Fruit fly (Drosophila melanogaster) whole organism, embryonic: Measurements from ENCODE around the gene Plc21C.

Experiments used
- BEAF-32 ChIP-seq: fragments of 200-800 bp; sonication (Bioruptor generic); optimal IDR thresholded peaks from 3 replicates; lab custom pipeline; 2017; ENCODE audit warnings: missing biosample characterization, missing genetic modification characterization, mild to moderate bottlenecking, moderate library complexity, missing genetic modification reagents
- Blimp-1 ChIP-seq: fragments of 200-800 bp; sonication (Bioruptor generic); optimal IDR thresholded peaks from 3 replicates; lab custom pipeline; 2018; ENCODE audit warnings: missing biosample characterization, missing genetic modification characterization, mild to moderate bottlenecking, moderate library complexity, missing genetic modification reagents
- CG12236 ChIP-seq: fragments of 200-800 bp; sonication (Bioruptor generic); optimal IDR thresholded peaks from 2 replicates; lab custom pipeline; 2016; ENCODE audit warnings: missing biosample characterization, missing genetic modification characterization
- CG1233 ChIP-seq: fragments of 200-800 bp; sonication (Bioruptor generic); optimal IDR thresholded peaks from 4 replicates; lab custom pipeline; 2018; ENCODE audit warnings: missing biosample characterization, mild to moderate bottlenecking, missing genetic modification characterization
- CG15696 ChIP-seq: fragments of 200-800 bp; sonication (Bioruptor generic); optimal IDR thresholded peaks from 2 replicates; lab custom pipeline; 2019; ENCODE audit warnings: missing biosample characterization, mild to moderate bottlenecking, missing genetic modification characterization, moderate library complexity
- CG17186 ChIP-seq: fragments of 200-800 bp; sonication (Bioruptor generic); optimal IDR thresholded peaks from 3 replicates; lab custom pipeline; 2017; ENCODE audit warnings: missing biosample characterization, missing genetic modification reagents, missing genetic modification characterization
- CG1832 ChIP-seq: fragments of 200-800 bp; sonication (Bioruptor generic); optimal IDR thresholded peaks from 2 replicates; lab custom pipeline; 2017; ENCODE audit warnings: missing biosample characterization, mild to moderate bottlenecking, missing genetic modification characterization, inconsistent platforms
- CG18764 ChIP-seq: fragments of 200-800 bp; sonication (Bioruptor generic); optimal IDR thresholded peaks from 3 replicates; lab custom pipeline; 2016; ENCODE audit warnings: missing biosample characterization, missing genetic modification characterization
- CG33213 ChIP-seq: fragments of 200-800 bp; sonication (Bioruptor generic); optimal IDR thresholded peaks from 3 replicates; lab custom pipeline; 2016; ENCODE audit warnings: missing biosample characterization, missing genetic modification characterization
- CG43689 ChIP-seq: fragments of 200-800 bp; sonication (Bioruptor generic); IDR thresholded peaks from 2 replicates; pipeline ENCODE4 v1.3.6; 2022; ENCODE audit warnings: missing biosample characterization, missing genetic modification characterization
- CG4820 ChIP-seq: fragments of 200-800 bp; sonication (Bioruptor generic); optimal IDR thresholded peaks from 3 replicates; lab custom pipeline; 2016; ENCODE audit warnings: missing biosample characterization, missing genetic modification characterization
- CG7839 ChIP-seq: fragments of 200-800 bp; sonication (Bioruptor generic); optimal IDR thresholded peaks from 3 replicates; lab custom pipeline; 2018; ENCODE audit warnings: missing biosample characterization, mild to moderate bottlenecking, missing genetic modification characterization, moderate library complexity
- CG8089 ChIP-seq: fragments of 200-800 bp; sonication (Bioruptor generic); optimal IDR thresholded peaks from 3 replicates; lab custom pipeline; 2016; ENCODE audit warnings: missing biosample characterization, missing genetic modification characterization
- CG8281 ChIP-seq: fragments of 200-800 bp; sonication (Bioruptor generic); optimal IDR thresholded peaks from 2 replicates; lab custom pipeline; 2018; ENCODE audit warnings: missing biosample characterization, mild to moderate bottlenecking, missing genetic modification characterization, moderate library complexity
- CG8359 ChIP-seq: fragments of 200-800 bp; sonication (Bioruptor generic); optimal IDR thresholded peaks from 2 replicates; lab custom pipeline; 2017; ENCODE audit warnings: missing biosample characterization, mild to moderate bottlenecking, missing genetic modification characterization, borderline replicate concordance
- CkIIα-i1 ChIP-seq: fragments of 200-800 bp; sonication (Bioruptor generic); IDR thresholded peaks from 2 replicates; pipeline ENCODE4 v1.3.6; 2022; ENCODE audit warnings: missing biosample characterization, missing genetic modification characterization
- D ChIP-seq, 2 experiments: fragments of 200-800 bp in 1 of 2; fragments of >200 bp in 1 of 2; sonication (Bioruptor generic) in 1 of 2; optimal IDR thresholded peaks; 2 replicates in 1 of 2; 3 replicates in 1 of 2; lab custom pipeline; 2017; ENCODE audit warnings: mild to moderate bottlenecking in 1 of 2, missing biosample characterization in 1 of 2, missing genetic modification characterization in 1 of 2, missing genetic modification reagents in 1 of 2
- Drgx ChIP-seq: fragments of 200-800 bp; sonication (Bioruptor generic); IDR thresholded peaks from 2 replicates; pipeline ENCODE4 v1.3.6; 2022; ENCODE audit warnings: missing biosample characterization, missing genetic modification characterization
- Ets65A ChIP-seq: fragments of 200-800 bp; sonication (Bioruptor generic); peaks from one replicate; lab custom pipeline; 2016; ENCODE audit warnings: missing biosample characterization, missing genetic modification characterization
- Fer1 ChIP-seq: fragments of 200-800 bp; sonication (Bioruptor generic); optimal IDR thresholded peaks from 2 replicates; lab custom pipeline; 2017; ENCODE audit warnings: missing biosample characterization, mild to moderate bottlenecking, missing genetic modification characterization
- Gsc ChIP-seq: fragments of 200-800 bp; sonication (Bioruptor generic); IDR thresholded peaks from 2 replicates; pipeline ENCODE4 v1.3.6; 2022; ENCODE audit warnings: missing biosample characterization, missing genetic modification characterization
- H15 ChIP-seq: fragments of 200-800 bp; sonication (Bioruptor generic); IDR thresholded peaks from 3 replicates; pipeline ENCODE4 v1.3.6; 2022; ENCODE audit warnings: missing biosample characterization, missing genetic modification characterization
- Hr39 ChIP-seq: fragments of >200 bp; optimal IDR thresholded peaks from 2 replicates; lab custom pipeline; 2017
- Lpt ChIP-seq: fragments of >200 bp; optimal IDR thresholded peaks from 2 replicates; lab custom pipeline; 2018; ENCODE audit warnings: missing biosample characterization, missing genetic modification characterization
- Max ChIP-seq: fragments of 200-800 bp; sonication (Bioruptor generic); optimal IDR thresholded peaks from 2 replicates; lab custom pipeline; 2016; ENCODE audit warnings: missing biosample characterization, mild to moderate bottlenecking, missing genetic modification characterization
- NC2β ChIP-seq: fragments of 200-800 bp; sonication (Bioruptor generic); optimal IDR thresholded peaks from 2 replicates; lab custom pipeline; 2016; ENCODE audit warnings: missing biosample characterization, missing genetic modification characterization
- NFAT ChIP-seq: fragments of 200-800 bp; sonication (Bioruptor generic); IDR thresholded peaks from 2 replicates; pipeline ENCODE4 v1.3.6; 2022; ENCODE audit warnings: missing biosample characterization, missing genetic modification characterization
- Poxn ChIP-seq: fragments of 200-800 bp; sonication (Bioruptor generic); IDR thresholded peaks from 2 replicates; pipeline ENCODE4 v1.3.6; 2022; ENCODE audit warnings: missing biosample characterization, missing genetic modification characterization
- Usf ChIP-seq: fragments of 200-800 bp; sonication (Bioruptor generic); optimal IDR thresholded peaks from 2 replicates; lab custom pipeline; 2017; ENCODE audit warnings: missing genotype, missing biosample characterization, missing genetic modification characterization
- abd-A ChIP-seq: fragments of 200-800 bp; sonication (Bioruptor generic); optimal IDR thresholded peaks from 3 replicates; lab custom pipeline; 2019; ENCODE audit warnings: missing biosample characterization, mild to moderate bottlenecking, missing genetic modification characterization, moderate library complexity
- az2 ChIP-seq: fragments of 200-800 bp; sonication (Bioruptor generic); optimal IDR thresholded peaks from 3 replicates; lab custom pipeline; 2016; ENCODE audit warnings: missing biosample characterization, missing genetic modification characterization
- da ChIP-seq: fragments of 200-800 bp; sonication (Bioruptor generic); optimal IDR thresholded peaks from 2 replicates; lab custom pipeline; 2016; ENCODE audit warnings: missing biosample characterization, missing genetic modification characterization
- eve ChIP-seq, 2 experiments: fragments of >200 bp; optimal IDR thresholded peaks; 2 replicates each; lab custom pipeline; 2017; ENCODE audit warnings: missing biosample characterization in 2 of 2, missing genetic modification characterization in 2 of 2
- gcm2 ChIP-seq: fragments of 200-800 bp; sonication (Bioruptor generic); optimal IDR thresholded peaks from 2 replicates; lab custom pipeline; 2016; ENCODE audit warnings: missing biosample characterization, missing genetic modification characterization
- gt ChIP-seq: fragments of 200-800 bp; sonication (Bioruptor generic); IDR thresholded peaks from 2 replicates; pipeline ENCODE4 v1.3.6; 2022; ENCODE audit warnings: missing biosample characterization, missing genetic modification characterization
- hbn ChIP-seq: fragments of 200-800 bp; sonication (Bioruptor generic); IDR thresholded peaks from 2 replicates; pipeline ENCODE4 v1.3.6; 2022; ENCODE audit warnings: missing biosample characterization, missing genetic modification characterization; ENCODE audit not compliant: partially characterized antibody
- hth ChIP-seq: fragments of >200 bp; optimal IDR thresholded peaks from 2 replicates; lab custom pipeline; 2017; ENCODE audit warnings: inconsistent platforms
- ken ChIP-seq: fragments of 200-800 bp; sonication (Bioruptor generic); IDR thresholded peaks from 3 replicates; pipeline ENCODE4 v1.3.6; 2022; ENCODE audit warnings: missing biosample characterization, missing genetic modification characterization
- kni ChIP-seq: fragments of 200-800 bp; sonication (Bioruptor generic); optimal IDR thresholded peaks from 3 replicates; lab custom pipeline; 2017; ENCODE audit warnings: mild to moderate bottlenecking, missing biosample characterization, missing genetic modification reagents, missing genetic modification characterization
- maf-S ChIP-seq: fragments of 200-800 bp; sonication (Bioruptor generic); optimal IDR thresholded peaks from 2 replicates; lab custom pipeline; 2016; ENCODE audit warnings: missing biosample characterization, missing genetic modification characterization
- mam ChIP-seq: fragments of 200-800 bp; sonication (Bioruptor generic); optimal IDR thresholded peaks from 3 replicates; lab custom pipeline; 2016; ENCODE audit warnings: missing biosample characterization, missing genetic modification characterization
- nom ChIP-seq: fragments of 200-800 bp; sonication (Bioruptor generic); optimal IDR thresholded peaks from 2 replicates; lab custom pipeline; 2017; ENCODE audit warnings: missing biosample characterization, missing genetic modification characterization, mild to moderate bottlenecking, moderate library complexity, missing genetic modification reagents
- p53 ChIP-seq: fragments of 200-800 bp; sonication (Bioruptor generic); optimal IDR thresholded peaks from 2 replicates; lab custom pipeline; 2016; ENCODE audit warnings: missing biosample characterization, missing genetic modification characterization
- pros ChIP-seq: fragments of 200-800 bp; sonication (Bioruptor generic); optimal IDR thresholded peaks from 3 replicates; lab custom pipeline; 2019; ENCODE audit warnings: missing biosample characterization, mild to moderate bottlenecking, missing genetic modification characterization, moderate library complexity
- psq ChIP-seq: fragments of 200-800 bp; sonication (Bioruptor generic); optimal IDR thresholded peaks from 2 replicates; lab custom pipeline; 2017; ENCODE audit warnings: missing biosample characterization, missing genetic modification characterization
- sqz ChIP-seq: fragments of 200-800 bp; sonication (Bioruptor generic); optimal IDR thresholded peaks from 3 replicates; lab custom pipeline; 2018; ENCODE audit warnings: missing biosample characterization, mild to moderate bottlenecking, missing genetic modification characterization
- sr ChIP-seq: fragments of 200-800 bp; sonication (Bioruptor generic); IDR thresholded peaks from 3 replicates; pipeline ENCODE4 v1.3.6; 2022; ENCODE audit warnings: missing biosample characterization, missing genetic modification characterization
- unc-4 ChIP-seq: fragments of 200-800 bp; sonication (Bioruptor generic); IDR thresholded peaks from 2 replicates; pipeline ENCODE4 v1.3.6; 2022; ENCODE audit warnings: missing biosample characterization, missing genetic modification characterization; ENCODE audit not compliant: partially characterized antibody
- zfh2 ChIP-seq: fragments of 200-800 bp; sonication (Bioruptor generic); optimal IDR thresholded peaks from 2 replicates; lab custom pipeline; 2016; ENCODE audit warnings: missing biosample characterization, missing genetic modification characterization

Plc21C gene

DNA sequence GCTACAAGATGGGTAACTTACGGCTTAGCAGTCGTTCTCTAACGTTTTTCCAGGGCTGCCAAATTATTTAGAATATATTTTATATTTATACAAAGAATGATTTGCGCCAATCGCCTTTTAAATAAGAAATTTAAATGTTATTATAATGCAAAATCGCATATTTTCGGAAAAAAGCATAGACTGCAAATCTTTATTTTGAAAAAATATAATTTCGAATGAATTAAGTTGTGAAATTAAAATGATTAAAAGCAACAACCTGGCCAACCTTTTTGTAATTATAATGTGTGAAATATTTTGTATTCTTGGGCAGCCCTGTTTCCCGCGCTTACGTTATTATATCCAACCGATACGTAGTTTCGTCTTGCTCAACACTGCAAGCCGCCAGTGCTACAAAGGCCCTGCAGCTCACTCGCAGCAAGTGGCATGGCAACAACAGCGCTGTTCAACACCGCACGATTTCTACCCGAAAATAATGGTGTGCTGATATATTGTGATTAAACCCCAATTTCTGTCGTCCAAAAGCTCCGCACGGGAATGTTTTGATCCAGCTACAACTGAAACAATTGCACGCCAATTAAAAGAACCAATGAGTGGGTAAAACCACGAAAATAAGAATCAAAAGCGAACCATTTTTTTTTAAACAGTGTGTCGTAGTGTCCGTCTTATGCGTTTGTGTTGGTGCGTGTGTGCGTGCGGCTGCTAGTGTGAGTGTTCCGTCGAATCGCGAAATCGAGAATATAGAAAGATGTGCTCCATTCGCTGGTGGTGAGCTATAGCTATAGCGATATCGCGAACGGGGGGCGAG lies 8.1 kb upstream of the Plc21C start, which contains the start of gene Pi3K21B (continued):
- peak; percentile 49 for TF ChIP-seq BEAF-32 (GFP tag; lab: Kevin White, UChicago)
- peak; percentile 60; the same call in 1 of the 2 replicates for TF ChIP-seq Poxn
- no peak for TF ChIP-seq D (optimal IDR thresholded peaks at IDR 0.05; lab: Kevin White, UChicago)
- peak; percentile 77 for TF ChIP-seq D (GFP tag; optimal IDR thresholded peaks at IDR 0.05; lab: Kevin White, UChicago)
- peak; percentile 34; the same call in 1 of the 2 replicates for TF ChIP-seq unc-4 (GFP tag; lab: Robert Waterston, UW)
- peak; percentile 58 for TF ChIP-seq CG8359 (GFP tag; lab: Kevin White, UChicago)
- TF ChIP-seq p53 (GFP tag; lab: Kevin White, UChicago): peak; percentile 36
- TF ChIP-seq ken (GFP tag; lab: Robert Waterston, UW): peak; percentile 93
- TF ChIP-seq Blimp-1 (GFP tag; lab: Kevin White, UChicago): peak; percentile 87
- peak; percentile 77 for TF ChIP-seq gcm2 (GFP tag; lab: Kevin White, UChicago)
- peak; percentile 87 for TF ChIP-seq CG17186 (GFP tag; lab: Kevin White, UChicago)
- peak; percentile 88 for TF ChIP-seq CG1233
- no peak for TF ChIP-seq eve (GFP tag; optimal IDR thresholded peaks at IDR 0.05; lab: Kevin White, UChicago)
- TF ChIP-seq gt (GFP tag; lab: Robert Waterston, UW): 0 out of 2 replicates have a peak, but pooled peaks have one; percentile 56
- no peak for TF ChIP-seq CkIIα-i1
- no peak for TF ChIP-seq Gsc
- TF ChIP-seq CG8089 (GFP tag; lab: Kevin White, UChicago): peak; percentile 88
- TF ChIP-seq Fer1 (GFP tag; lab: Kevin White, UChicago): peak; percentile 86
- no peak for TF ChIP-seq hbn (GFP tag; lab: Robert Waterston, UW)
- peak; percentile 36 for TF ChIP-seq pros (GFP tag; lab: Kevin White, UChicago)
- peak; percentile 52; the same call in 1 of the 3 replicates for TF ChIP-seq sr (GFP tag; lab: Robert Waterston, UW)
- TF ChIP-seq CG4820 (GFP tag; lab: Kevin White, UChicago): peak; percentile 88
- TF ChIP-seq maf-S (GFP tag; lab: Kevin White, UChicago): peak; percentile 89
- TF ChIP-seq hth (lab: Kevin White, UChicago): no peak
- TF ChIP-seq az2 (GFP tag; lab: Kevin White, UChicago): peak; percentile 87
- no peak for TF ChIP-seq CG1832 (GFP tag; lab: Kevin White, UChicago)
- peak; percentile 59 for TF ChIP-seq nom (GFP tag; lab: Kevin White, UChicago)
- TF ChIP-seq CG8281: peak; percentile 73
- peak; percentile 53 for TF ChIP-seq abd-A
- TF ChIP-seq Max (GFP tag; lab: Kevin White, UChicago): peak; percentile 88
- TF ChIP-seq Hr39: no peak
- TF ChIP-seq Drgx (GFP tag; lab: Robert Waterston, UW): peak; percentile 56
- TF ChIP-seq zfh2: peak; percentile 96
- peak; percentile 80 for TF ChIP-seq Usf
- TF ChIP-seq da (GFP tag; lab: Kevin White, UChicago): peak; percentile 68
- TF ChIP-seq CG18764: peak; percentile 81
- no peak for TF ChIP-seq Lpt
- peak; percentile 86 for TF ChIP-seq NFAT (GFP tag; lab: Robert Waterston, UW)
- TF ChIP-seq CG15696 (tag; lab: Kevin White, UChicago): peak; percentile 93
- TF ChIP-seq CG43689: no peak; the same call in none of the 2 replicates
- peak; percentile 87 for TF ChIP-seq kni
- peak; percentile 96 for TF ChIP-seq mam (GFP tag; lab: Kevin White, UChicago)
- peak; percentile 69 for TF ChIP-seq H15 (GFP tag; lab: Robert Waterston, UW)
- TF ChIP-seq CG12236 (GFP tag; lab: Kevin White, UChicago): peak; percentile 77
- peak; percentile 91 for TF ChIP-seq CG7839 (tag; lab: Kevin White, UChicago)
- TF ChIP-seq psq (GFP tag; lab: Kevin White, UChicago): peak; percentile 54
- TF ChIP-seq NC2β (GFP tag; lab: Kevin White, UChicago): peak; percentile 83
- peak; percentile 93 for TF ChIP-seq CG33213 (GFP tag; lab: Kevin White, UChicago)
- TF ChIP-seq Ets65A (GFP tag; lab: Kevin White, UChicago): peak; percentile 100
- TF ChIP-seq sqz (GFP tag; lab: Kevin White, UChicago): peak; percentile 92
